Worm (Caenorhabditis elegans) whole organism, late embryonic: ENCODE measurements around the gene eif-3.G.
"Not testable (repeated sequence)": the region's sequence is repeated elsewhere in the genome, so short reads cannot be mapped to it uniquely, and the experiment has no call there.

Source experiments
- K09A11.1 ChIP-seq: sonication (generic microtip); optimal IDR thresholded peaks from 2 replicates; lab custom pipeline; 2017; ENCODE audit warnings: antibody characterized with exemption, mild to moderate bottlenecking, missing genetic modification characterization, missing compliant biosample characterization; ENCODE audit not compliant: insufficient read depth
- ama-1 ChIP-seq: fragments of 150-350 bp; optimal IDR thresholded peaks from 2 replicates; lab custom pipeline; 2014
- ceh-48 ChIP-seq: sonication (generic microtip); optimal IDR thresholded peaks from 2 replicates; lab custom pipeline; 2016; ENCODE audit warnings: missing genetic modification characterization, inconsistent platforms, missing compliant biosample characterization
- dmd-4 ChIP-seq: sonication (generic microtip); optimal IDR thresholded peaks from 2 replicates; lab custom pipeline; 2016; ENCODE audit warnings: borderline replicate concordance, missing genetic modification characterization, missing compliant biosample characterization
- nfya-1 ChIP-seq: sonication (generic microtip); optimal IDR thresholded peaks from 2 replicates; lab custom pipeline; 2017; ENCODE audit warnings: missing genetic modification characterization, mild to moderate bottlenecking, missing compliant biosample characterization, antibody characterized with exemption, moderate library complexity
- nhr-232 ChIP-seq: sonication (generic microtip); optimal IDR thresholded peaks from 2 replicates; lab custom pipeline; 2016; ENCODE audit warnings: missing genetic modification characterization, missing compliant biosample characterization
- pha-4 ChIP-seq: fragments of 150-350 bp; optimal IDR thresholded peaks from 2 replicates; lab custom pipeline; 2018; ENCODE audit warnings: missing biosample characterization, missing genetic modification reagents, missing genetic modification characterization
- sox-4 ChIP-seq: sonication (generic microtip); optimal IDR thresholded peaks from 2 replicates; lab custom pipeline; 2017; ENCODE audit warnings: mild to moderate bottlenecking, missing genetic modification characterization, inconsistent platforms, missing compliant biosample characterization
- tbx-2 ChIP-seq: sonication (generic microtip); optimal IDR thresholded peaks from 2 replicates; lab custom pipeline; 2016; ENCODE audit warnings: missing genetic modification characterization, missing compliant biosample characterization

DNA sequence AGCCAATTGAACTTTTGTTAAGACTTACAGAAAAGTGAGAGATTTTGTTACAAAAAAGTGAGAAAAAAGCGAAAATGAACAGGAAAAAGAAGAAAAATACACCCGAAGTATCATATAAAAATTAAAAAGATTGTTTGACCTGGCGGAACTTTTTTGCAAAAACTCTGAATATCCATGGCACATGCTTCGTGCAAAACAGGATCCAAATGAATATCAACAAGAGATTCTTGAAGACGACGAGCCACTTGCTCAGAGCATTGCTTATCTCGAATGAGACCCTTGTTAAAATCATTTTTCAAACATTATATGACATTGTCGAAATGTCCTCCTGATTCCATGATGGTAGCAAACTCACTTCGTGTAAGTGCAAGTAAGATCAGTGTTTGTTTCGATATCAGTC lies 22.8 kb upstream of the eif-3.G start, which contains the start of gene F14E5.8:
- TF ChIP-seq tbx-2 (tag; lab: Kevin White, UChicago); nfya-1 (tag; lab: Kevin White, UChicago); ama-1 (lab: Kevin White, UChicago); sox-4 (tag; lab: Kevin White, UChicago); pha-4 (tag; lab: Kevin White, UChicago); ceh-48 (tag; lab: Kevin White, UChicago); nhr-232 (tag; lab: Kevin White, UChicago); dmd-4; K09A11.1: not testable (repeated sequence)
